Worm (Caenorhabditis elegans) whole organism, L2 larva: ENCODE results near the gene C09B8.4.

Experiments used
- C34F6.9 ChIP-seq: fragments of 150-350 bp; optimal IDR thresholded peaks from 2 replicates; lab custom pipeline; 2014; ENCODE audit warnings: missing biosample characterization, missing genetic modification characterization
- F13H6.1 ChIP-seq: sonication (generic microtip); optimal IDR thresholded peaks from 2 replicates; lab custom pipeline; 2016; ENCODE audit warnings: missing genetic modification characterization, missing compliant biosample characterization
- ceh-16 ChIP-seq: fragments of 150-350 bp; optimal IDR thresholded peaks from 2 replicates; lab custom pipeline; 2014; ENCODE audit warnings: missing biosample characterization, missing genetic modification characterization
- ceh-82 ChIP-seq: fragments of 150-350 bp; optimal IDR thresholded peaks from 2 replicates; lab custom pipeline; 2014; ENCODE audit warnings: missing biosample characterization, missing genetic modification characterization
- crh-2 ChIP-seq: sonication (generic microtip); optimal IDR thresholded peaks from 2 replicates; lab custom pipeline; 2017; ENCODE audit warnings: missing biosample characterization, missing genetic modification characterization
- egl-27 ChIP-seq: sonication (generic microtip); optimal IDR thresholded peaks from 3 replicates; lab custom pipeline; 2017; ENCODE audit warnings: missing biosample characterization, missing genetic modification reagents, missing genetic modification characterization
- gmeb-1 ChIP-seq: fragments of 150-350 bp; optimal IDR thresholded peaks from 2 replicates; lab custom pipeline; 2014; ENCODE audit warnings: missing biosample characterization, missing genetic modification characterization
- lin-11 ChIP-seq: fragments of 150-350 bp; sonication (generic microtip); optimal IDR thresholded peaks from 2 replicates; lab custom pipeline; 2014; ENCODE audit warnings: missing biosample characterization, missing genetic modification characterization, inconsistent platforms, mixed read lengths
- lsy-2 ChIP-seq, 2 experiments: fragments of 150-350 bp in 1 of 2; sonication (generic microtip) in 1 of 2; optimal IDR thresholded peaks; 2 replicates each; lab custom pipeline; 2014 to 2017; ENCODE audit warnings: missing biosample characterization in 2 of 2, missing genetic modification characterization in 2 of 2
- mab-5 ChIP-seq: fragments of 150-350 bp; optimal IDR thresholded peaks from 2 replicates; lab custom pipeline; 2014; ENCODE audit warnings: missing biosample characterization, missing genetic modification characterization
- nhr-12 ChIP-seq: fragments of 150-350 bp; optimal IDR thresholded peaks from 2 replicates; lab custom pipeline; 2014; ENCODE audit warnings: missing biosample characterization, missing genetic modification characterization
- nhr-129 ChIP-seq: fragments of 150-350 bp; optimal IDR thresholded peaks from 2 replicates; lab custom pipeline; 2014; ENCODE audit warnings: missing biosample characterization, missing genetic modification characterization
- nhr-25 ChIP-seq: fragments of 150-350 bp; sonication (generic microtip); optimal IDR thresholded peaks from 3 replicates; lab custom pipeline; 2014; ENCODE audit warnings: missing biosample characterization, missing genetic modification characterization
- nhr-77 ChIP-seq: fragments of 150-350 bp; optimal IDR thresholded peaks from 2 replicates; lab custom pipeline; 2014; ENCODE audit warnings: missing biosample characterization, missing genetic modification characterization
- sma-3 ChIP-seq: sonication (generic microtip); optimal IDR thresholded peaks from 2 replicates; lab custom pipeline; 2016; ENCODE audit warnings: missing genetic modification reagents, missing genetic modification characterization, missing compliant biosample characterization
- snpc-4 ChIP-seq: fragments of 150-350 bp; optimal IDR thresholded peaks from 2 replicates; lab custom pipeline; 2014; ENCODE audit warnings: missing biosample characterization, missing genetic modification characterization
- unc-55 ChIP-seq: fragments of 150-350 bp; sonication (generic microtip); optimal IDR thresholded peaks from 3 replicates; lab custom pipeline; 2014; ENCODE audit warnings: missing biosample characterization, missing genetic modification reagents, missing genetic modification characterization
- zag-1 ChIP-seq: fragments of 150-350 bp; optimal IDR thresholded peaks from 2 replicates; lab custom pipeline; 2014; ENCODE audit warnings: missing biosample characterization, missing genetic modification characterization
- ztf-4 ChIP-seq: fragments of 150-350 bp; optimal IDR thresholded peaks from 2 replicates; lab custom pipeline; 2014; ENCODE audit warnings: missing biosample characterization, missing genetic modification characterization

C09B8.4 gene

ce11 chrX:5976206-5976960, 43.4 kb downstream of the C09B8.4 start:
- no peak for TF ChIP-seq sma-3
- peak; percentile 54 for TF ChIP-seq F13H6.1 (tag; lab: Kevin White, UChicago)
- TF ChIP-seq snpc-4 (tag; lab: Kevin White, UChicago), result no peak
- TF ChIP-seq ceh-82 (tag; lab: Kevin White, UChicago), result no peak
- TF ChIP-seq gmeb-1 (tag; lab: Kevin White, UChicago), result no peak
- TF ChIP-seq nhr-12 (tag; lab: Kevin White, UChicago), result no peak
- peak; percentile 4 for TF ChIP-seq ztf-4 (tag; lab: Kevin White, UChicago)
- peak; percentile 54 for TF ChIP-seq nhr-129 (tag; lab: Kevin White, UChicago)
- TF ChIP-seq mab-5 (tag; lab: Kevin White, UChicago), result peak; percentile 49
- TF ChIP-seq egl-27 (tag; lab: Kevin White, UChicago), result peak; percentile 39
- TF ChIP-seq unc-55 (GFP tag; lab: Kevin White, UChicago), result peak; percentile 27
- TF ChIP-seq lsy-2 (tag; optimal IDR thresholded peaks at IDR 0.05; lab: Kevin White, UChicago), result peak; percentile 35 to 60
- TF ChIP-seq zag-1 (tag; lab: Kevin White, UChicago), result peak; percentile 58
- peak; percentile 39 for TF ChIP-seq C34F6.9 (tag; lab: Kevin White, UChicago)
- no peak for TF ChIP-seq ceh-16 (tag; lab: Kevin White, UChicago)
- peak; percentile 39 for TF ChIP-seq nhr-25

ce11 chrX:5975726-5976125, 44.0 kb downstream of the C09B8.4 start:
- TF ChIP-seq C34F6.9 (tag; lab: Kevin White, UChicago) (no peak), ceh-82 (tag; lab: Kevin White, UChicago) (no peak)

ce11 chrX:5975228-5975627, 44.5 kb downstream of the C09B8.4 start:
- no peak for TF ChIP-seq nhr-12 (tag; lab: Kevin White, UChicago)
- TF ChIP-seq nhr-25, result no peak
- no peak for TF ChIP-seq lin-11 (tag; lab: Kevin White, UChicago)
- peak; percentile 8 for TF ChIP-seq crh-2 (tag; lab: Kevin White, UChicago)
- peak; percentile 3 for TF ChIP-seq C34F6.9 (tag; lab: Kevin White, UChicago)

- TF ChIP-seq nhr-77 (no peak), mab-5 (tag; lab: Kevin White, UChicago) (peak; percentile 40)
- TF ChIP-seq, all 48 proteins: peak for 1
Observed at ce11 chrX:5972212-5972611, 47.5 kb downstream of the C09B8.4 start.
